Worm (Caenorhabditis elegans): ENCODE data around the gene wee-1.3.

The wee-1.3 gene

ce11 chrII:9684175-9684574 is 32.1 kb downstream of the wee-1.3 start:
- no peak for TF ChIP-seq B0310.2 (tag; optimal IDR thresholded peaks at IDR 0.05)
- TF ChIP-seq hmg-4 (GFP tag; optimal IDR thresholded peaks at IDR 0.05) = no peak
- TF ChIP-seq ceh-13 (GFP tag; optimal IDR thresholded peaks at IDR 0.05) = no peak
- TF ChIP-seq hmbx-1 (tag; optimal IDR thresholded peaks at IDR 0.05) = no peak
- TF ChIP-seq tbx-11 (GFP tag; IDR thresholded peaks at IDR 0.05) = no peak
- no peak for TF ChIP-seq aly-1 (tag; optimal IDR thresholded peaks at IDR 0.05)
- TF ChIP-seq scrt-1 (GFP tag; IDR thresholded peaks at IDR 0.05) = no peak
- TF ChIP-seq flt-1 (GFP tag; IDR thresholded peaks at IDR 0.05) = no peak
- TF ChIP-seq ama-1 (optimal IDR thresholded peaks at IDR 0.05) = no peak
- TF ChIP-seq hnd-1 (tag; optimal IDR thresholded peaks at IDR 0.05) = no peak

ce11 chrII:9682044-9682443 is 34.2 kb downstream of the wee-1.3 start:
- TF ChIP-seq tbx-11 (GFP tag; IDR thresholded peaks at IDR 0.05) (no peak), ets-7 (tag; optimal IDR thresholded peaks at IDR 0.05) (no peak), tra-4 (tag; optimal IDR thresholded peaks at IDR 0.05) (no peak), pes-1 (GFP tag; IDR thresholded peaks at IDR 0.05) (no peak), hmg-4 (GFP tag; optimal IDR thresholded peaks at IDR 0.05) (no peak), B0310.2 (tag; optimal IDR thresholded peaks at IDR 0.05) (no peak), hmbx-1 (tag; optimal IDR thresholded peaks at IDR 0.05) (no peak), flt-1 (GFP tag; IDR thresholded peaks at IDR 0.05) (no peak)

- TF ChIP-seq hmbx-1 (tag; optimal IDR thresholded peaks at IDR 0.05) = no peak
- TF ChIP-seq scrt-1 (GFP tag; IDR thresholded peaks at IDR 0.05) = no peak
- TF ChIP-seq sea-1 (GFP tag; conservative IDR thresholded peaks at IDR 0.05) = no peak
- no peak for TF ChIP-seq aly-1 (tag; optimal IDR thresholded peaks at IDR 0.05)
- TF ChIP-seq hmg-4 (GFP tag; optimal IDR thresholded peaks at IDR 0.05) = no peak
- TF ChIP-seq ceh-13 (GFP tag; optimal IDR thresholded peaks at IDR 0.05) = no peak
- TF ChIP-seq tbx-11 (GFP tag; IDR thresholded peaks at IDR 0.05) = no peak
- TF ChIP-seq tbx-37 (GFP tag; conservative IDR thresholded peaks at IDR 0.05) = no peak
- TF ChIP-seq tra-4 (tag; optimal IDR thresholded peaks at IDR 0.05) = no peak
- no peak for TF ChIP-seq pes-1 (GFP tag; IDR thresholded peaks at IDR 0.05)
- TF ChIP-seq B0310.2 (tag; optimal IDR thresholded peaks at IDR 0.05) = no peak
- no peak for TF ChIP-seq flt-1 (GFP tag; IDR thresholded peaks at IDR 0.05)
- TF ChIP-seq ets-7 (tag; optimal IDR thresholded peaks at IDR 0.05) = no peak
- TF ChIP-seq ama-1 (optimal IDR thresholded peaks at IDR 0.05) = no peak
- TF ChIP-seq ceh-36 (tag; optimal IDR thresholded peaks at IDR 0.05) = no peak
These were observed 35.8 kb downstream of the wee-1.3 start, which contains the start of gene ZK1320.13 for ce11 chrII:9680493-9680892. TSS of gene ZK1320.13 (plus strand) at chrII:9680793.

ce11 chrII:9679842-9680241 is 36.4 kb downstream of the wee-1.3 start:
- TF ChIP-seq tra-4 (tag; optimal IDR thresholded peaks at IDR 0.05) (no peak), ceh-13 (GFP tag; optimal IDR thresholded peaks at IDR 0.05) (no peak)

- TF ChIP-seq hmbx-1 (tag; optimal IDR thresholded peaks at IDR 0.05) (no peak), ama-1 (optimal IDR thresholded peaks at IDR 0.05) (no peak), tbx-11 (GFP tag; IDR thresholded peaks at IDR 0.05) (no peak), hnd-1 (tag; optimal IDR thresholded peaks at IDR 0.05) (no peak), ets-7 (tag; optimal IDR thresholded peaks at IDR 0.05) (no peak), ceh-13 (GFP tag; optimal IDR thresholded peaks at IDR 0.05) (no peak), hmg-4 (GFP tag; optimal IDR thresholded peaks at IDR 0.05) (no peak), scrt-1 (GFP tag; IDR thresholded peaks at IDR 0.05) (no peak), B0310.2 (tag; optimal IDR thresholded peaks at IDR 0.05) (no peak), ceh-36 (tag; optimal IDR thresholded peaks at IDR 0.05) (no peak), tbx-37 (GFP tag; conservative IDR thresholded peaks at IDR 0.05) (no peak), pes-1 (GFP tag; IDR thresholded peaks at IDR 0.05) (no peak), tra-4 (tag; optimal IDR thresholded peaks at IDR 0.05) (no peak), flt-1 (GFP tag; IDR thresholded peaks at IDR 0.05) (no peak), aly-1 (tag; optimal IDR thresholded peaks at IDR 0.05) (no peak), F13C5.2 (tag; optimal IDR thresholded peaks at IDR 0.05) (no peak), sea-1 (GFP tag; conservative IDR thresholded peaks at IDR 0.05) (no peak)
These were observed 38.8 kb downstream of the wee-1.3 start for ce11 chrII:9677470-9677869.

- TF ChIP-seq ets-7 (tag; optimal IDR thresholded peaks at IDR 0.05) (no peak), tbx-11 (GFP tag; IDR thresholded peaks at IDR 0.05) (no peak), tra-4 (tag; optimal IDR thresholded peaks at IDR 0.05) (no peak), flt-1 (GFP tag; IDR thresholded peaks at IDR 0.05) (no peak), hmbx-1 (tag; optimal IDR thresholded peaks at IDR 0.05) (no peak), hnd-1 (tag; optimal IDR thresholded peaks at IDR 0.05) (no peak), B0310.2 (tag; optimal IDR thresholded peaks at IDR 0.05) (no peak), aly-1 (tag; optimal IDR thresholded peaks at IDR 0.05) (no peak), tbx-37 (GFP tag; conservative IDR thresholded peaks at IDR 0.05) (no peak), scrt-1 (GFP tag; IDR thresholded peaks at IDR 0.05) (no peak), ama-1 (optimal IDR thresholded peaks at IDR 0.05) (no peak), ceh-36 (tag; optimal IDR thresholded peaks at IDR 0.05) (no peak), pes-1 (GFP tag; IDR thresholded peaks at IDR 0.05) (no peak), ceh-13 (GFP tag; optimal IDR thresholded peaks at IDR 0.05) (no peak), F13C5.2 (tag; optimal IDR thresholded peaks at IDR 0.05) (no peak), hmg-4 (GFP tag; optimal IDR thresholded peaks at IDR 0.05) (no peak), sea-1 (GFP tag; conservative IDR thresholded peaks at IDR 0.05) (no peak)
These were observed 41.6 kb downstream of the wee-1.3 start, which contains the start of gene arc-1 for ce11 chrII:9674678-9675077. TSS of gene arc-1 (plus strand) at chrII:9674978.

ce11 chrII:9671308-9671707 is 45.0 kb downstream of the wee-1.3 start, which contains the start of gene ZK1320.7:
TSS of gene ZK1320.7 (plus strand) at chrII:9671608.
- no peak for TF ChIP-seq ceh-13 (GFP tag; optimal IDR thresholded peaks at IDR 0.05)
- no peak for TF ChIP-seq hnd-1 (tag; optimal IDR thresholded peaks at IDR 0.05)
- TF ChIP-seq hmg-4 (GFP tag; optimal IDR thresholded peaks at IDR 0.05) = no peak
- no peak for TF ChIP-seq ceh-36 (tag; optimal IDR thresholded peaks at IDR 0.05)
- no peak for TF ChIP-seq ets-7 (tag; optimal IDR thresholded peaks at IDR 0.05)
- TF ChIP-seq ama-1 (optimal IDR thresholded peaks at IDR 0.05) = no peak
- no peak for TF ChIP-seq tbx-37 (GFP tag; conservative IDR thresholded peaks at IDR 0.05)
- TF ChIP-seq B0310.2 (tag; optimal IDR thresholded peaks at IDR 0.05) = no peak
- no peak for TF ChIP-seq aly-1 (tag; optimal IDR thresholded peaks at IDR 0.05)
- TF ChIP-seq scrt-1 (GFP tag; IDR thresholded peaks at IDR 0.05) = no peak

- TF ChIP-seq tra-4 (tag; optimal IDR thresholded peaks at IDR 0.05) (no peak), F13C5.2 (tag; optimal IDR thresholded peaks at IDR 0.05) (peak; percentile 7)
These were observed 47.3 kb downstream of the wee-1.3 start, which contains the start of gene taf-8 for ce11 chrII:9668959-9669358. TSS of gene taf-8 (plus strand) at chrII:9669318.
